Worm (Caenorhabditis elegans) whole organism, late embryonic: ENCODE measurements around the gene metl-6.

ENCODE experiments used
- F13H6.1 ChIP-seq: sonication (generic microtip); optimal IDR thresholded peaks from 2 replicates; lab custom pipeline; 2016; ENCODE audit warnings: missing genetic modification characterization, missing compliant biosample characterization
- K09A11.1 ChIP-seq: sonication (generic microtip); optimal IDR thresholded peaks from 2 replicates; lab custom pipeline; 2017; ENCODE audit warnings: antibody characterized with exemption, mild to moderate bottlenecking, missing genetic modification characterization, missing compliant biosample characterization; ENCODE audit not compliant: insufficient read depth
- T23F11.4 ChIP-seq: fragments of 200-800 bp; sonication (Bioruptor generic); optimal IDR thresholded peaks from 2 replicates; lab custom pipeline; 2018; ENCODE audit warnings: mild to moderate bottlenecking, missing genetic modification characterization, missing compliant biosample characterization
- ahr-1 ChIP-seq: sonication (generic microtip); optimal IDR thresholded peaks from 2 replicates; lab custom pipeline; 2016; ENCODE audit warnings: missing genetic modification characterization, missing compliant biosample characterization
- ama-1 ChIP-seq: fragments of 150-350 bp; optimal IDR thresholded peaks from 2 replicates; lab custom pipeline; 2014
- ceh-14 ChIP-seq: sonication (generic microtip); optimal IDR thresholded peaks from 2 replicates; lab custom pipeline; 2016; ENCODE audit warnings: missing genotype, missing genetic modification characterization, missing compliant biosample characterization
- ceh-18 ChIP-seq: sonication (generic microtip); optimal IDR thresholded peaks from 2 replicates; lab custom pipeline; 2016; ENCODE audit warnings: missing genetic modification characterization, missing compliant biosample characterization
- ceh-45 ChIP-seq: fragments of 200-800 bp; sonication (Bioruptor generic); IDR thresholded peaks from 2 replicates; pipeline ENCODE4 v1.3.6; 2022; ENCODE audit warnings: missing genetic modification reagents, missing genetic modification characterization, missing compliant biosample characterization
- ceh-48 ChIP-seq: sonication (generic microtip); optimal IDR thresholded peaks from 2 replicates; lab custom pipeline; 2016; ENCODE audit warnings: missing genetic modification characterization, inconsistent platforms, missing compliant biosample characterization
- che-1 ChIP-seq: sonication (generic microtip); optimal IDR thresholded peaks from 2 replicates; lab custom pipeline; 2016; ENCODE audit warnings: mild to moderate bottlenecking, missing genetic modification characterization, missing compliant biosample characterization
- elt-2 ChIP-seq: sonication (generic microtip); optimal IDR thresholded peaks from 2 replicates; lab custom pipeline; 2016; ENCODE audit warnings: missing genetic modification reagents, missing genetic modification characterization, missing compliant biosample characterization
- ets-4 ChIP-seq: sonication (generic microtip); optimal IDR thresholded peaks from 2 replicates; lab custom pipeline; 2016; ENCODE audit warnings: missing genetic modification characterization, missing compliant biosample characterization
- fax-1 ChIP-seq: sonication (generic microtip); optimal IDR thresholded peaks from 2 replicates; lab custom pipeline; 2016; ENCODE audit warnings: missing genotype, missing genetic modification characterization, missing compliant biosample characterization
- fkh-6 ChIP-seq: sonication (generic microtip); optimal IDR thresholded peaks from 2 replicates; lab custom pipeline; 2016; ENCODE audit warnings: missing genetic modification characterization, missing compliant biosample characterization
- hlh-13 ChIP-seq: fragments of 200-800 bp; sonication (Bioruptor generic); optimal IDR thresholded peaks from 2 replicates; lab custom pipeline; 2018; ENCODE audit warnings: mild to moderate bottlenecking, missing genetic modification characterization, missing compliant biosample characterization
- hlh-15 ChIP-seq: sonication (generic microtip); optimal IDR thresholded peaks from 2 replicates; lab custom pipeline; 2016; ENCODE audit warnings: missing genetic modification characterization, missing compliant biosample characterization
- hlh-30 ChIP-seq: sonication (generic microtip); optimal IDR thresholded peaks from 2 replicates; lab custom pipeline; 2017; ENCODE audit warnings: antibody characterized with exemption, missing genetic modification characterization, missing compliant biosample characterization; ENCODE audit not compliant: insufficient read depth
- hlh-8 ChIP-seq: sonication (generic microtip); optimal IDR thresholded peaks from 2 replicates; lab custom pipeline; 2016; ENCODE audit warnings: missing genotype, missing genetic modification characterization, missing compliant biosample characterization
- mec-3 ChIP-seq: sonication (generic microtip); optimal IDR thresholded peaks from 2 replicates; lab custom pipeline; 2016; ENCODE audit warnings: borderline replicate concordance, missing genetic modification characterization, missing compliant biosample characterization
- pat-9 ChIP-seq: fragments of 200-800 bp; sonication (Bioruptor generic); optimal IDR thresholded peaks from 2 replicates; lab custom pipeline; 2018; ENCODE audit warnings: mild to moderate bottlenecking, missing genetic modification characterization, moderate library complexity, missing compliant biosample characterization
- pha-2 ChIP-seq: sonication (generic microtip); optimal IDR thresholded peaks from 2 replicates; lab custom pipeline; 2017; ENCODE audit warnings: mild to moderate bottlenecking, missing genetic modification characterization, missing compliant biosample characterization
- pha-4 ChIP-seq: fragments of 150-350 bp; optimal IDR thresholded peaks from 2 replicates; lab custom pipeline; 2018; ENCODE audit warnings: missing biosample characterization, missing genetic modification reagents, missing genetic modification characterization
- pros-1 ChIP-seq: fragments of 150-350 bp; optimal IDR thresholded peaks from 2 replicates; lab custom pipeline; 2014; ENCODE audit warnings: missing biosample characterization, missing genetic modification reagents, missing genetic modification characterization
- sdc-2 ChIP-seq: sonication (generic microtip); optimal IDR thresholded peaks from 2 replicates; lab custom pipeline; 2016; ENCODE audit warnings: missing genotype, missing genetic modification characterization, missing compliant biosample characterization
- syd-9 ChIP-seq: sonication (generic microtip); optimal IDR thresholded peaks from 2 replicates; lab custom pipeline; 2016; ENCODE audit warnings: mild to moderate bottlenecking, missing genetic modification characterization, moderate library complexity, missing compliant biosample characterization
- tbx-2 ChIP-seq: sonication (generic microtip); optimal IDR thresholded peaks from 2 replicates; lab custom pipeline; 2016; ENCODE audit warnings: missing genetic modification characterization, missing compliant biosample characterization
- tbx-7 ChIP-seq: sonication (generic microtip); optimal IDR thresholded peaks from 2 replicates; lab custom pipeline; 2016; ENCODE audit warnings: missing genotype, missing genetic modification characterization, missing compliant biosample characterization
- ttx-3 ChIP-seq: sonication (generic microtip); optimal IDR thresholded peaks from 2 replicates; lab custom pipeline; 2016; ENCODE audit warnings: missing genetic modification reagents, missing genetic modification characterization, missing compliant biosample characterization
- unc-3 ChIP-seq, 2 experiments: fragments of 200-800 bp in 1 of 2; sonication (Bioruptor generic) in 1 of 2; sonication (generic microtip) in 1 of 2; conservative IDR thresholded peaks in 1 of 2; optimal IDR thresholded peaks in 1 of 2; 2 replicates each; pipeline versions ENCODE4 v1.3.6 to Lab custom; 2016 to 2022; ENCODE audit warnings: missing compliant biosample characterization in 2 of 2, missing genetic modification characterization in 2 of 2, missing genetic modification reagents in 1 of 2
- unc-42 ChIP-seq: sonication (generic microtip); optimal IDR thresholded peaks from 2 replicates; lab custom pipeline; 2016; ENCODE audit warnings: missing genotype, missing genetic modification characterization, missing compliant biosample characterization
- unc-55 ChIP-seq: sonication (generic microtip); optimal IDR thresholded peaks from 2 replicates; lab custom pipeline; 2017; ENCODE audit warnings: missing biosample characterization, missing genetic modification reagents, missing genetic modification characterization
- unc-86 ChIP-seq: sonication (generic microtip); optimal IDR thresholded peaks from 2 replicates; lab custom pipeline; 2016; ENCODE audit warnings: missing genetic modification characterization, missing compliant biosample characterization

metl-6 gene

ce11 chrIII:3959987-3960386 is 38.5 kb upstream of the metl-6 start, which contains the start of gene R10E9.3:
Gene R10E9.3 (plus strand): TSS chrIII:3960221.
- peak; percentile 34 for TF ChIP-seq elt-2 (tag; lab: Kevin White, UChicago)
- no peak for TF ChIP-seq ttx-3 (tag; lab: Kevin White, UChicago)
- peak; percentile 31 for TF ChIP-seq hlh-30 (tag; lab: Kevin White, UChicago)
- no peak for TF ChIP-seq ceh-45 (GFP tag; lab: Robert Waterston, UW)
- TF ChIP-seq, all 69 proteins: peak for 2

- TF ChIP-seq K09A11.1: no peak
- TF ChIP-seq, all 69 proteins: peak for 0
These were observed 37.7 kb upstream of the metl-6 start for ce11 chrIII:3959206-3959605.

- no peak for TF ChIP-seq unc-86 (tag; lab: Kevin White, UChicago)
- TF ChIP-seq ama-1 (lab: Kevin White, UChicago): no peak
- no peak for TF ChIP-seq unc-55 (GFP tag; lab: Kevin White, UChicago)
- TF ChIP-seq K09A11.1: no peak
- TF ChIP-seq hlh-13 (GFP tag; lab: Kevin White, UChicago): no peak
- no peak for TF ChIP-seq unc-3 (GFP tag; conservative IDR thresholded peaks at IDR 0.05; lab: Robert Waterston, UW)
- TF ChIP-seq unc-3 (tag; optimal IDR thresholded peaks at IDR 0.05; lab: Kevin White, UChicago): no peak
- TF ChIP-seq tbx-2 (tag; lab: Kevin White, UChicago): no peak
- TF ChIP-seq unc-42 (tag; lab: Kevin White, UChicago): no peak
- TF ChIP-seq ceh-14 (tag; lab: Kevin White, UChicago): no peak
- TF ChIP-seq pha-2: no peak
- TF ChIP-seq, all 69 proteins: peak for 0
These were observed 36.3 kb upstream of the metl-6 start for ce11 chrIII:3957850-3958249.

- TF ChIP-seq K09A11.1: no peak
- no peak for TF ChIP-seq F13H6.1 (tag; lab: Kevin White, UChicago)
- no peak for TF ChIP-seq sdc-2 (tag; lab: Kevin White, UChicago)
- TF ChIP-seq che-1: no peak
- TF ChIP-seq unc-55 (GFP tag; lab: Kevin White, UChicago): no peak
- no peak for TF ChIP-seq fax-1 (tag; lab: Kevin White, UChicago)
- TF ChIP-seq hlh-8 (tag; lab: Kevin White, UChicago): no peak
- TF ChIP-seq ahr-1 (tag; lab: Kevin White, UChicago): no peak
- TF ChIP-seq pat-9 (tag; lab: Kevin White, UChicago): no peak
- no peak for TF ChIP-seq fkh-6 (tag; lab: Kevin White, UChicago)
- TF ChIP-seq T23F11.4 (GFP tag; lab: Kevin White, UChicago): no peak
- no peak for TF ChIP-seq tbx-7
- TF ChIP-seq mec-3 (tag; lab: Kevin White, UChicago): no peak
- no peak for TF ChIP-seq ceh-18 (tag; lab: Kevin White, UChicago)
- TF ChIP-seq pha-4 (tag; lab: Kevin White, UChicago): no peak
- no peak for TF ChIP-seq hlh-13 (GFP tag; lab: Kevin White, UChicago)
- no peak for TF ChIP-seq hlh-15 (tag; lab: Kevin White, UChicago)
- TF ChIP-seq syd-9 (tag; lab: Kevin White, UChicago): no peak
These were observed 35.7 kb upstream of the metl-6 start for ce11 chrIII:3957119-3957739.

- TF ChIP-seq ets-4 (tag; lab: Kevin White, UChicago): no peak
- peak; percentile 65 for TF ChIP-seq unc-42 (tag; lab: Kevin White, UChicago)
- no peak for TF ChIP-seq ceh-48 (tag; lab: Kevin White, UChicago)
- no peak for TF ChIP-seq fkh-6 (tag; lab: Kevin White, UChicago)
- TF ChIP-seq pros-1: no peak
- TF ChIP-seq ceh-18 (tag; lab: Kevin White, UChicago): no peak
- no peak for TF ChIP-seq K09A11.1
These were observed 34.8 kb upstream of the metl-6 start, which contains the start of gene F37A8.5 for ce11 chrIII:3956293-3956692. Gene F37A8.5 (plus strand): TSS chrIII:3956624.
